Fruit fly (Drosophila melanogaster): ENCODE measurements around the gene Dnai2.

The Dnai2 gene

DNA sequence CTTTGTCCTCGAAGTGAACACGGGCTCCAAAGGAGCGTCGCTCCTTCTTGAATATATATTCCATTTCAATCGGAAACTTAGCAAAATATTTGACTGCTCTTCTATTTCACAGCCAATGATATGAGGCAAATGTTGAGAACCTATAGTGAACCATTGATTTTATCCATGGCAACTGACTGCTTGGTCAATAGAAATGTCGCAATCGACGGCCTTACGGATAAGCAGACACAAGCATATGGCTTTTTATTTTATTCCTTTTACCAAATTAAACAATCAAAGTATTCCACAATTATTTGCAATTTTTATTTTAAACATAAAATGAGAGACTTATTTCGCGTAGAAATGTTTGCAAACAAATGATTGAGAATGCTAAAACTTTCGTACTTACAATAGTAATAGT lies at the start of gene Dnai2:
Gene Dnai2 (minus strand): TSS at position 101 of the 400 bp plus-strand sequence.
- TF ChIP-seq usp (GFP tag; optimal IDR thresholded peaks at IDR 0.05), result no peak
- no peak for TF ChIP-seq EcR (GFP tag; optimal IDR thresholded peaks at IDR 0.05)
- TF ChIP-seq CG8478 (optimal IDR thresholded peaks at IDR 0.05), result no peak
- no peak for TF ChIP-seq pan (optimal IDR thresholded peaks at IDR 0.05)
- TF ChIP-seq Dll (optimal IDR thresholded peaks at IDR 0.05), result no peak
- TF ChIP-seq psq (optimal IDR thresholded peaks at IDR 0.05), result no peak

DNA sequence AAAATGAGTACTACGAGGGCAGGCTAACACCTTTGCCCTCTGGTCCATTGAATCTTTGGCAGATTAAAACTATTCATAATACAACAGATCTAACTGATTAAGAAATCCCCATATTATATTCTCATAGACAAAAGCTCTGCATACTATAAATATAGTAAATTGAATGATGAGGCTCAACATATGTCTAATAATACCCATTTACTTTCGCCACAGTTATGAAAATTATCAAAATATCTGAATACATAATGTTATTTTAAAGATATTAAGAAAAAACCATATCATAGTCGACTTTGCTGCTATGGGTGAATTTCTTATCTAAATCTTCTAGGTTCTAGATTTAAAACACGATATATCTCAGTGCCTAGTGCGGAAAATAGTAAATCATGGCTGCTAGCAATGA lies 32.8 kb upstream of the Dnai2 start, which contains the start of gene CG32087:
Gene CG32087 (plus strand): TSS at position 301 of the 400 bp plus-strand sequence.
- TF ChIP-seq CG8478 (optimal IDR thresholded peaks at IDR 0.05) (no peak), psq (optimal IDR thresholded peaks at IDR 0.05) (no peak), pan (optimal IDR thresholded peaks at IDR 0.05) (no peak), EcR (GFP tag; optimal IDR thresholded peaks at IDR 0.05) (no peak), Dll (optimal IDR thresholded peaks at IDR 0.05) (no peak), usp (GFP tag; optimal IDR thresholded peaks at IDR 0.05) (no peak)

DNA sequence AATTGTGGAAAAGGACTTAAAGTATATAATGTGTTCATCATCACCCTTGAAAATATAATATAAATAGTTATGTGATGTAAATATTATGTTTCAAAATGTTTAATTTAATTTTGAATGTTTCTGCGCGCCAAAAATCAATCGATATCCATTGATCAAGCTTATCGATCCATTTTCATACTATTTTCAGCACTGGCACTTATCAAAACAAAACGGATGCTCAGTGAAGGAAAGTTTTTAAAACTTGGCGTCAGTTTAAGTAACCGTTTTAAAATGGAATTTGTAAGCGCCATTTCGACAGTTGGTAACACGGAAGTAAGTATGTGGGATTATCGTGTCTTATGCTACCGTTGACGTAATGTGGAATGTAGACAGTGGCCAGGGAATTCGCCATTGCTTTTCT lies 29.1 kb upstream of the Dnai2 start, which contains the start of gene sunn:
Gene sunn (plus strand): TSS at position 202 of the 400 bp plus-strand sequence.
- TF ChIP-seq Dll (optimal IDR thresholded peaks at IDR 0.05) (no peak), psq (optimal IDR thresholded peaks at IDR 0.05) (no peak), usp (GFP tag; optimal IDR thresholded peaks at IDR 0.05) (no peak), CG8478 (optimal IDR thresholded peaks at IDR 0.05) (no peak), EcR (GFP tag; optimal IDR thresholded peaks at IDR 0.05) (no peak), pan (optimal IDR thresholded peaks at IDR 0.05) (no peak)

- no peak for TF ChIP-seq psq (optimal IDR thresholded peaks at IDR 0.05)
- TF ChIP-seq Dll (optimal IDR thresholded peaks at IDR 0.05), result no peak
- no peak for TF ChIP-seq usp (GFP tag; optimal IDR thresholded peaks at IDR 0.05)
- no peak for TF ChIP-seq EcR (GFP tag; optimal IDR thresholded peaks at IDR 0.05)
- no peak for TF ChIP-seq CG8478 (optimal IDR thresholded peaks at IDR 0.05)
- no peak for TF ChIP-seq pan (optimal IDR thresholded peaks at IDR 0.05)
Observed at dm6 chr3L:11721498-11721946, 22.5 kb upstream of the Dnai2 start.

DNA sequence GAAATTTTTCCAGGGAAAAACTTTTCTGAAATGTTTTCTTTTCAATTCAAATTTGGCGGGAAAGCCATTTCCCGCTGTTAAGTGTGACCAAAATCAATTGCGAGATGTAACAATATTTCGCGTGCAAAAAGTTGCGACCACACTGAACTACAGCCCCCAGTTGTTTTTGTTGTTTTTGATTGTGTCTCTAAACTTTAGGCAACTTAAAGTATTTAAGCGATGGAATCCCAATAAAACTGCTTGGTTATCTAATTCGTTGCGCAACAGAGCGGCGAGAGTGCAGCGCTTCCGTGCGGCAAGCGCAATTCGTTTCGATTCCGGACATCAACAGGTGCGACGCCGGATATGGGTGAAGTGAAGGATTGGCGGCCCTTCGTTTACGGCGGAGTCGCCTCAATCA lies 21.7 kb upstream of the Dnai2 start, which contains the start of gene Bmcp:
Gene Bmcp (plus strand): TSS at position 155 of the 400 bp plus-strand sequence.
- TF ChIP-seq CG8478 (optimal IDR thresholded peaks at IDR 0.05) (no peak), usp (GFP tag; optimal IDR thresholded peaks at IDR 0.05) (no peak)

DNA sequence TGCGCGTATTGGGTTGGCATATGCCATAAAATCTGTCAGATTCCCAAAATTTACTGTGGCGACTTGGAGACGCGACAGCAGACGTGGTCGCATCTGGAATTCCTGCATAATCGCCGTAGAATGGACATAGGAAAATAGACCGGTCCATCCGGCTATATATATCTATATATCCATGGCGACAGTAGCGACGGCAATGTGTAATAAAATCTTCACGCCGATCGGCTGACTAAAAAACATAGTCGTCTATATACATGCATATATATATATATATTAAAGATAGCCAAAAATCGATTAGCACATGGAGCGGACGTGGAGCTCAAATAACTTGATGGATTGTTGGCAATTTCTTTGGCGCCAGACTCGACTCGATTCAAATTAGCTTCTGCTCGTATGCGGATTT lies 18.9 kb upstream of the Dnai2 start:
- TF ChIP-seq Dll (optimal IDR thresholded peaks at IDR 0.05), result no peak
- no peak for TF ChIP-seq usp (GFP tag; optimal IDR thresholded peaks at IDR 0.05)
- no peak for TF ChIP-seq CG8478 (optimal IDR thresholded peaks at IDR 0.05)
- TF ChIP-seq pan (optimal IDR thresholded peaks at IDR 0.05), result no peak
- TF ChIP-seq psq (optimal IDR thresholded peaks at IDR 0.05), result no peak
- TF ChIP-seq EcR (GFP tag; optimal IDR thresholded peaks at IDR 0.05), result no peak

DNA sequence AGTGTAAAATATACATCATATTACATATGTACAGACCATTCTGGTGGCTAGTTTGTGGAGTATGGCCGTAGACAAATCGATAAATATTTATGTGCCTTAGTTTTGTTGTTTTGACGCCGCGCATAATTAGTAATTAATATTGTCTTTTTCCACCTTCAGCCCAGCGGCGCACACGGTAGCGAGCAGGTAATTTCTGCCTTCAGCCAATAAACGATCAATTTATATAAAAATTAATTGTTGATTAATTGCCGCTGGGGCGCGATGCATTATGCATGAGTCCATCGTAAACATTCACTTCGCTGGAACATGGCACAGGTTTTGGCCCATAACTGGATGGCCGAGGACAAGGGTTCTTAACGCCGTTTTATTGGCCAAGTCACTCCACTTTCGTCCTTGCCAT lies 18.2 kb upstream of the Dnai2 start:
- TF ChIP-seq pan (optimal IDR thresholded peaks at IDR 0.05) (no peak), EcR (GFP tag; optimal IDR thresholded peaks at IDR 0.05) (no peak), psq (optimal IDR thresholded peaks at IDR 0.05) (no peak), CG8478 (optimal IDR thresholded peaks at IDR 0.05) (no peak), usp (GFP tag; optimal IDR thresholded peaks at IDR 0.05) (no peak), Dll (optimal IDR thresholded peaks at IDR 0.05) (no peak)

- TF ChIP-seq Dll (optimal IDR thresholded peaks at IDR 0.05), result no peak
- no peak for TF ChIP-seq pan (optimal IDR thresholded peaks at IDR 0.05)
- TF ChIP-seq psq (optimal IDR thresholded peaks at IDR 0.05), result no peak
- no peak for TF ChIP-seq EcR (GFP tag; optimal IDR thresholded peaks at IDR 0.05)
- TF ChIP-seq usp (GFP tag; optimal IDR thresholded peaks at IDR 0.05), result no peak
- TF ChIP-seq CG8478 (optimal IDR thresholded peaks at IDR 0.05), result no peak
Observed at dm6 chr3L:11716899-11717298, 17.8 kb upstream of the Dnai2 start.

- TF ChIP-seq psq (optimal IDR thresholded peaks at IDR 0.05) (no peak), pan (optimal IDR thresholded peaks at IDR 0.05) (no peak), EcR (GFP tag; optimal IDR thresholded peaks at IDR 0.05) (no peak), usp (GFP tag; optimal IDR thresholded peaks at IDR 0.05) (no peak), Dll (optimal IDR thresholded peaks at IDR 0.05) (no peak), CG8478 (optimal IDR thresholded peaks at IDR 0.05) (no peak)
Observed at dm6 chr3L:11716347-11716746, 17.3 kb upstream of the Dnai2 start.

DNA sequence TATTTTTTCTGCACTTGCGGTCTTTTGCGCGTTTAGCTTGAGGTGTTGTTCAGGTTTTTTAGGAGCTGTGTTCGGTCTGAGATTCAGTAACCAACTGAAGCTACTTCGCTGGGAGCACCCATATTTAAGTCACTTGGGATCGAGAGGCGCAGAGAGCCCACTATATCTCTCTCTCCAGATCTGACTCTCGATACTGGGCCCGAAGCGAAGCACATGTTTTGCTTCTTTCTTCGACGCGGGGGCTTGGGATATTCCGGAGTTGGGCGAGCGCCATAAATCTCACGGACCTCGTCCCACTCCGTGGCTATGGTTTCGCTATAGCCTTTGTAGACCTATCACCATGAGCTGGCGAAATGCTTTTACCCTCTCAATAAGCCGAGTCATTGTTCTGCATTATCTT lies 16.1 kb upstream of the Dnai2 start, which contains the start of gene CG14132:
Gene CG14132 (minus strand): TSS at position 99 of the 400 bp plus-strand sequence.
- no peak for TF ChIP-seq psq (optimal IDR thresholded peaks at IDR 0.05)
- no peak for TF ChIP-seq EcR (GFP tag; optimal IDR thresholded peaks at IDR 0.05)
- peak; percentile 15 for TF ChIP-seq Dll (optimal IDR thresholded peaks at IDR 0.05)

dm6 chr3L:11712839-11713238 lies 13.8 kb upstream of the Dnai2 start:
- TF ChIP-seq CG8478 (optimal IDR thresholded peaks at IDR 0.05) (no peak), pan (optimal IDR thresholded peaks at IDR 0.05) (no peak), EcR (GFP tag; optimal IDR thresholded peaks at IDR 0.05) (no peak), usp (GFP tag; optimal IDR thresholded peaks at IDR 0.05) (no peak), Dll (optimal IDR thresholded peaks at IDR 0.05) (no peak), psq (optimal IDR thresholded peaks at IDR 0.05) (no peak)

DNA sequence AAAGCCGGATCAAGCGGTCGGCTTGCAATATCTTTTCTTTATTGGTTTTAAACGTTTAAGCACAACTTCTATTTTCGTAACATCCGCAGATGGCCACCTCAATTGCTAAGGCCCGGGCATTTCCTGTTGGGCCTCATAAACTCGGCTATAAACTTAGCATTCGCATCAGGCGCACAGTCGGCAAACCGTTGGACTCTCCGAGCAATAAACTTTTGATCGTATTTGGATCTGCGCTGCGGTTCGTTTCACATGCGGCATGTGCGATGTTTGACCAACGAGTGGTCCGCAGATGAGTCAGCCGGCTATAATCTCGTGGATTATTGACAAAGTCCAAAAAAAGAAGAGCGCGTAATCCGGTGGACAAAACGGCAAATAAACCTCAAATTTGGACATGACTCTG lies 12.7 kb upstream of the Dnai2 start:
- TF ChIP-seq Dll (optimal IDR thresholded peaks at IDR 0.05), result no peak
- no peak for TF ChIP-seq usp (GFP tag; optimal IDR thresholded peaks at IDR 0.05)
- no peak for TF ChIP-seq EcR (GFP tag; optimal IDR thresholded peaks at IDR 0.05)
- TF ChIP-seq CG8478 (optimal IDR thresholded peaks at IDR 0.05), result no peak
- no peak for TF ChIP-seq pan (optimal IDR thresholded peaks at IDR 0.05)
- TF ChIP-seq psq (optimal IDR thresholded peaks at IDR 0.05), result no peak

DNA sequence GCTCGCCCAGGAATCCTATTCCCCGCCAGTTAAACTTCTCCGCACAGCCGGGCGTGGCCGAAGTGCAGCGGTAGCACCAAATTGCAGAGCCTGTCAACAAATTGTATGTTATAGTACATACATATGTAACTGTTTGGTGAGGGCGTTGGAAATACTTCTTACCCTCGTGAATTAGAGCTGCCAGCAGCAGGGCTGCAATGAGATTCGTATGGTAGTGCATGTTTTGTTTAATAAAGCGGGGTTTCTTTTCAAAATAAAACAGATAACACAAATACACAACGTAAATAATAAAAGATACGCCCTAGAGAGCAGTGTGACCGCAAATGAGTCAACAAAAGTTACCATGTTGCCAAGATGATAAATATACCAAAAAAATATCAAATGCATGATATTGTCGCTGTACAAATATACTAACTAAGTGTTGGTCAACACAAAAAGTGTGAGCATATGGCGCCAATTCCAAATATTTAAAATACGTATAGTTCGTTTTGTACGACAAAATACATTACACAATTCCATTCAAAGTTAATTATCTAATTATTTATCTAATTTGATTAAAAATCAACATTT lies 12.1 kb upstream of the Dnai2 start, which contains the start of gene crim:
Gene crim (minus strand): TSS at position 328 of the 570 bp plus-strand sequence.
- TF ChIP-seq psq (optimal IDR thresholded peaks at IDR 0.05) (no peak), EcR (GFP tag; optimal IDR thresholded peaks at IDR 0.05) (no peak), Dll (optimal IDR thresholded peaks at IDR 0.05) (no peak), usp (GFP tag; optimal IDR thresholded peaks at IDR 0.05) (no peak), CG8478 (optimal IDR thresholded peaks at IDR 0.05) (no peak), pan (optimal IDR thresholded peaks at IDR 0.05) (no peak)

Measured in whole organism.